Fruit fly (Drosophila melanogaster): ENCODE results near the gene CtIP.

CtIP gene

DNA sequence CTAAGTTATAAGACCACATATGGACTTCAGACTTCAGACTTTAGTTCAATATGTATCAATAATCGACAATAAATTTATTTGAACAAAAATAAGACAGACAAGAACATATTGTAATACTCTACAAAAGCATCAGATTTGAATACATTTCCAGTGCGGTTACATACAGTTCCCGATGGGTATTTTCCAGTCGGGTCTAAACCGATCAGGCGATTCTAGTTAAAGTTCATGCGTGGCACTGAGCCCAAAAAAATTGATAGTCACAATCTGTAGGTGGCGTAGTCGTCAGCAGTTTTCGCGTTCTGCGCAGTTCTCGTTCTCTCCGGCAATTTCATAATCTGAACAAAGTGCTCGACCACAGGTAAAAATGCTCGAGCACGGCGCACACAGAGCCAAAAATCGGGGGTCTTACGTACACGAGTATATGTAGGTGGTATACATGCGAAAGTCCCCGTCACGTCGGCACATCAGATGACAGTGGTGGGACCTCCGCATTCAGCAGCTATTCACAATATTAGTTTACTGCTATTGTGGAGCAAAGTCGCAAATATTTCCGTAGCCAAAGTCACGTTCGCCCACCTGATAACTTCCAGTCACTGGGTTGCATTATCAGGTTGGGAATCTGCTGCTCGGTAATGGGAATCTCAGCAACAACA lies 40.7 kb upstream of the CtIP start (continued):
- TF ChIP-seq E2f1 (GFP tag; IDR thresholded peaks at IDR 0.05) (peak; percentile 54; the same call in 1 of the 2 replicates), CG10321 (GFP tag; IDR thresholded peaks at IDR 0.05) (no peak), klu (GFP tag; IDR thresholded peaks at IDR 0.05) (no peak), CG6813 (GFP tag; optimal IDR thresholded peaks at IDR 0.05) (no peak), gfzf (GFP tag; optimal IDR thresholded peaks at IDR 0.05) (no peak), CG11093 (GFP tag; IDR thresholded peaks at IDR 0.05) (no peak), Abd-B (GFP tag; optimal IDR thresholded peaks at IDR 0.05) (no peak), gro (GFP tag; optimal IDR thresholded peaks at IDR 0.05) (peak; percentile 23), CG4404 (GFP tag; IDR thresholded peaks at IDR 0.05) (no peak), CG4424 (GFP tag; optimal IDR thresholded peaks at IDR 0.05) (no peak), CG4730 (GFP tag; IDR thresholded peaks at IDR 0.05) (no peak), wdn (GFP tag; IDR thresholded peaks at IDR 0.05) (0 out of 2 replicates have a peak, but pooled peaks have one; percentile 7), CG9215 (GFP tag; IDR thresholded peaks at IDR 0.05) (peak; percentile 38), CG7271 (tag; optimal IDR thresholded peaks at IDR 0.05) (no peak), CG10274 (GFP tag; optimal IDR thresholded peaks at IDR 0.05) (peak; percentile 13), CG18011 (GFP tag; optimal IDR thresholded peaks at IDR 0.05) (no peak), Asciz (GFP tag; optimal IDR thresholded peaks at IDR 0.05) (no peak), CG12155 (GFP tag; optimal IDR thresholded peaks at IDR 0.05) (peak; percentile 60), CG1647 (GFP tag; optimal IDR thresholded peaks at IDR 0.05) (peak; percentile 54), CG2712 (tag; optimal IDR thresholded peaks at IDR 0.05) (peak; percentile 33), disco-r (GFP tag; optimal IDR thresholded peaks at IDR 0.05) (no peak), br (optimal IDR thresholded peaks at IDR 0.05) (no peak), fu2 (GFP tag; optimal IDR thresholded peaks at IDR 0.05) (peak; percentile 19), dati (GFP tag; IDR thresholded peaks at IDR 0.05) (no peak), CG14050 (GFP tag; IDR thresholded peaks at IDR 0.05) (no peak), CG17361 (GFP tag; IDR thresholded peaks at IDR 0.05) (peak; percentile 51; the same call in 1 of the 3 replicates), tin (GFP tag; optimal IDR thresholded peaks at IDR 0.05) (no peak), CG1832 (GFP tag; optimal IDR thresholded peaks at IDR 0.05) (no peak), her (GFP tag; optimal IDR thresholded peaks at IDR 0.05) (no peak), aop (GFP tag; IDR thresholded peaks at IDR 0.05) (no peak; the same call in 1 of the 2 replicates), CG7839 (tag; optimal IDR thresholded peaks at IDR 0.05) (peak; percentile 63), YL-1 (GFP tag; optimal IDR thresholded peaks at IDR 0.05) (peak; percentile 6), Dbx (GFP tag; IDR thresholded peaks at IDR 0.05) (0 out of 3 replicates have a peak, but pooled peaks have one; percentile 46), CoRest (tag; optimal IDR thresholded peaks at IDR 0.05) (peak; percentile 57), hb (GFP tag; IDR thresholded peaks at IDR 0.05; ENCODE audit: partially characterized antibody) (no peak), sc (optimal IDR thresholded peaks at IDR 0.05) (no peak), sc (GFP tag; optimal IDR thresholded peaks at IDR 0.05) (no peak), lola (GFP tag; optimal IDR thresholded peaks at IDR 0.05) (no peak), H2.0 (GFP tag; IDR thresholded peaks at IDR 0.05) (no peak), fd96Cb (tag; optimal IDR thresholded peaks at IDR 0.05) (peak; percentile 9), fd64A (GFP tag; optimal IDR thresholded peaks at IDR 0.05) (no peak), Gug (GFP tag; IDR thresholded peaks at IDR 0.05) (peak; percentile 17; the same call in 1 of the 4 replicates), Dad (GFP tag; optimal IDR thresholded peaks at IDR 0.05) (no peak), yki (optimal IDR thresholded peaks at IDR 0.05) (no peak), Hand (GFP tag; optimal IDR thresholded peaks at IDR 0.05) (peak; percentile 61), HLH54F (GFP tag; optimal IDR thresholded peaks at IDR 0.05) (peak; percentile 45), tll (GFP tag; optimal IDR thresholded peaks at IDR 0.05) (no peak), CG9609 (GFP tag; optimal IDR thresholded peaks at IDR 0.05) (no peak), Optix (GFP tag; IDR thresholded peaks at IDR 0.05) (no peak), vfl (GFP tag; optimal IDR thresholded peaks at IDR 0.05) (peak; percentile 30), pb (GFP tag; optimal IDR thresholded peaks at IDR 0.05) (no peak)
